Fruit fly (Drosophila melanogaster) whole organism: ENCODE data around the gene sac.

ENCODE experiments used
- CG8478 ChIP-seq: fragments of >200 bp; optimal IDR thresholded peaks from 2 replicates; lab custom pipeline; 2018; ENCODE audit warnings: inconsistent platforms
- Dll ChIP-seq: fragments of >200 bp; optimal IDR thresholded peaks from 2 replicates; lab custom pipeline; 2017
- EcR ChIP-seq, 2 experiments: fragments of >200 bp; optimal IDR thresholded peaks; 2 replicates each; lab custom pipeline; 2017; ENCODE audit warnings: missing biosample characterization in 2 of 2, missing genetic modification characterization in 2 of 2, missing genetic modification reagents in 2 of 2
- pan ChIP-seq: fragments of >200 bp; optimal IDR thresholded peaks from 2 replicates; lab custom pipeline; 2017
- psq ChIP-seq: fragments of >200 bp; optimal IDR thresholded peaks from 2 replicates; lab custom pipeline; 2017
- usp ChIP-seq: fragments of >200 bp; optimal IDR thresholded peaks from 2 replicates; lab custom pipeline; 2017; ENCODE audit warnings: missing biosample characterization, missing genetic modification characterization, mixed read lengths

The sac gene

dm6 chr3R:4480512-4480911 is at the start of gene sac:
TSS of gene sac (plus strand) at chr3R:4480812.
- no peak for TF ChIP-seq psq (lab: Kevin White, UChicago)
- no peak for TF ChIP-seq pan (lab: Kevin White, UChicago)
- no peak for TF ChIP-seq Dll (lab: Kevin White, UChicago)
- no peak for TF ChIP-seq usp (GFP tag; lab: Kevin White, UChicago)
- TF ChIP-seq EcR (GFP tag; optimal IDR thresholded peaks at IDR 0.05; lab: Kevin White, UChicago) = no peak
- no peak for TF ChIP-seq CG8478 (lab: Kevin White, UChicago)

DNA sequence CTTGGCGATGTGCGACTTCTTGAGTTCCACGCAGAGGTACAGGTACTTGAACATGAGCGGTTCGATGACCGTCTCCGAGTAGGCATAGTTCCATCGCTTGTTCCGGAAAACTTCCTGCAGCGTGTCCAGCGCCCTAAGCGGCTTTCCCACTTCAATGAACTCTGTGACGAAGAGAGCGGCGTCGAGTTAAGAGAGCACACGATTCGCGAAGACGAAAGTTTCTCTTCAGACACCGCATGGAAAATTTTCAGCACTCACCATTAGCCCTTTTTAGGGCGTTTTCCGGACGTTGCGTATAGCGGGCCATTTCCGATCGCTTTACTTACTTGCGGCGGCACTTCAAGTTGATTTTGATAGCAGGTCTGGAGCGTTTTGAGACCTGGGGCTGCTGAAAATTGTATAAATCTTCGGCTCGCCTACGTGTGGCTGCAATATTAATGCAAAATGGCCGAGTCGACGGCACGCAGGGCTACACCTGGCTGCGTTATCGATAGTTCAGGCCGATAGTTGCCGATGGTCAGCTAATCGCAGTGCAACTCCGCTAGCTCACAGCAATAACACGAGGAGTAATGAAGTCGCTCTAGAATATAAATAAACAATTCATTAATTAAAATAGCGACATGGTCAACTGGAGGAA is 47.1 kb upstream of the sac start, which contains the start of the genes eIF3a and CG1074:
Gene eIF3a (minus strand): TSS at position 455 of the 637 bp plus-strand sequence.
Gene CG1074 (plus strand): TSS at position 525 of the 637 bp plus-strand sequence.
- peak; percentile 15 for TF ChIP-seq Dll (lab: Kevin White, UChicago)
- no peak for TF ChIP-seq EcR (GFP tag; optimal IDR thresholded peaks at IDR 0.05; lab: Kevin White, UChicago)

DNA sequence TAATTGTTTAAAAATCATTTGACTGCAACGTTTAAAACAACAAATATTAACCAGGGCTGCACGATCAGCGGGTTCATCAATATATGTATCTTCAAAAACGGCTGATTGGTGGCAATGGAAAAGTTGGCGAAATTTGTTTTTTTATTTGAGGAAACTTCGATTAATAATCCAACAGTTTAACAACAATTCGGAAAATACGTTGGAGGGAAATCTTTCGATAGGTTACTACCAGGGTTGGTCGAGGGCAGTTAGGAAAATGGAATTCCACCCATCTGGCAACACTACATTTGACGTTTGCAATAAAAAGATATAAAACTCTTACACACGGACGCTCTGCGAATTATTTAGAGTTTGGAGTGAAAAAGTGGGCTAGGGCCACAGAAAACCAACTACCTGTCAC is 43.5 kb upstream of the sac start, which contains the start of the genes Lipt2 and CG14650:
Gene Lipt2 (minus strand): TSS at position 217 of the 400 bp plus-strand sequence.
Gene CG14650 (plus strand): TSS at position 275 of the 400 bp plus-strand sequence.
- TF ChIP-seq usp (GFP tag; lab: Kevin White, UChicago) (no peak), Dll (lab: Kevin White, UChicago) (no peak)

DNA sequence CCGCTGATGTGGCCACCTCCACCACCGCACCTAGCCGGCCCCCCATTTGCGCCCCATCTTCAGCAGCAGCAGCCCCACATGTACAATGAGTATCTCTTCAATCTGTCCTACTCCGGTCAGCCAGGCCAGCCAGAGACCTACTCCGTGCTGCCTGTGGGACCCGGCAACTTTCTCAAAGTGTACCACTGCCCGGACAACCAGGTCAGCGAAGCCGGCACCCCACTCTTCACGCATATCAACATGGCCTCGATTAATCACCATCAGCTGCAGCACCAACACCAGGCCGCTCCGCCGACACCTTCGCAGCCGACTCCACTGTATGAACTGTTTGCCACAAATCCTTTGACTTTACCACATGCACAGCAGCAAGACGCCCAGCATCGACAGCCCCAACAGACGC is 42.8 kb upstream of the sac start:
- TF ChIP-seq pan (lab: Kevin White, UChicago) (no peak), EcR (GFP tag; optimal IDR thresholded peaks at IDR 0.05; lab: Kevin White, UChicago) (no peak), CG8478 (lab: Kevin White, UChicago) (no peak), Dll (lab: Kevin White, UChicago) (no peak), usp (GFP tag; lab: Kevin White, UChicago) (no peak), psq (lab: Kevin White, UChicago) (no peak)

- TF ChIP-seq Dll (lab: Kevin White, UChicago) = no peak
- no peak for TF ChIP-seq psq (lab: Kevin White, UChicago)
- TF ChIP-seq EcR (GFP tag; optimal IDR thresholded peaks at IDR 0.05; lab: Kevin White, UChicago) = no peak
- no peak for TF ChIP-seq pan (lab: Kevin White, UChicago)
- no peak for TF ChIP-seq usp (GFP tag; lab: Kevin White, UChicago)
- TF ChIP-seq CG8478 (lab: Kevin White, UChicago) = no peak
These were observed 35.5 kb upstream of the sac start for dm6 chr3R:4445083-4445482.

dm6 chr3R:4446455-4447224 is 34.0 kb upstream of the sac start:
- TF ChIP-seq CG8478 (lab: Kevin White, UChicago) = no peak
- no peak for TF ChIP-seq usp (GFP tag; lab: Kevin White, UChicago)
- no peak for TF ChIP-seq pan (lab: Kevin White, UChicago)
- TF ChIP-seq EcR (GFP tag; optimal IDR thresholded peaks at IDR 0.05; lab: Kevin White, UChicago) = no peak
- TF ChIP-seq Dll (lab: Kevin White, UChicago) = no peak
- no peak for TF ChIP-seq psq (lab: Kevin White, UChicago)

DNA sequence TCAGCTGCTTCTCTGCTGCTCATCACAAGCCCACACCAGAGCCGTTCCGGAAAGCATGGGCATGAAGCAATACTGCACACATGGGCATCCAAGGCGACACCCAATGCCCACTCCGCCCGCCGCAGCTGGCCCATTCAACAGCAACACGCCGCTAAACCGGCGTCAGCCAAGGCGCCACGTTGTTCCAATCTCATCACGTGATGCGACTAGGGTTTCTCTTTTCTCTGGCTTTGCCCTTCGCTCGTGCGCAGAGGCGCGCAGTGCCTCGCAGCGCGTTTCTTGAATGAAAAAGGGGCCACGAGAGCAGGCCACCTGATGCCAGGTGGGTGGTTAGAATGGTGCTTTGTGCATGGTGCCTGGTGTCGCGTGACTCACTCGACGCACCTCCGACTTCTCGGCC is 31.4 kb upstream of the sac start:
- no peak for TF ChIP-seq pan (lab: Kevin White, UChicago)

DNA sequence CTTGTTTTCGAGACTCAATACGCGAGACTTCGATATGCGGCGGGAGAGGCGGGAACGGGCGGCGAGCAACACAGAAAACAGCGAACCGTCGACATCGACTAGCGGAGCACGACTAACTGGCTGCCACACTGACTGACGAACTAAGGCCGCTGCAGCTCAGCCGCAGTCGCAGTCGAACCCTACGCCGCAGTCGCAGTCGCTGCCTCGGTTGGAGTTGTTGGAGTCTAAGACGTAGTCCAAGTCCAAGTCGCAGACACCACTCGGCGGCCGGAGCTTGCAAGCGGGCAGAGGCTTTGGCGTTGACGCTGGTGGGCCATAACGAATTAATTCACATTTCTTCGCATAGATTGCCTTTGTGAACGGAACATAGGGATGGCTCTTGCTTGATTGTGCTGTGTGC is 29.9 kb upstream of the sac start:
- TF ChIP-seq usp (GFP tag; lab: Kevin White, UChicago) (no peak), psq (lab: Kevin White, UChicago) (no peak), CG8478 (lab: Kevin White, UChicago) (no peak), Dll (lab: Kevin White, UChicago) (no peak), pan (lab: Kevin White, UChicago) (no peak)

DNA sequence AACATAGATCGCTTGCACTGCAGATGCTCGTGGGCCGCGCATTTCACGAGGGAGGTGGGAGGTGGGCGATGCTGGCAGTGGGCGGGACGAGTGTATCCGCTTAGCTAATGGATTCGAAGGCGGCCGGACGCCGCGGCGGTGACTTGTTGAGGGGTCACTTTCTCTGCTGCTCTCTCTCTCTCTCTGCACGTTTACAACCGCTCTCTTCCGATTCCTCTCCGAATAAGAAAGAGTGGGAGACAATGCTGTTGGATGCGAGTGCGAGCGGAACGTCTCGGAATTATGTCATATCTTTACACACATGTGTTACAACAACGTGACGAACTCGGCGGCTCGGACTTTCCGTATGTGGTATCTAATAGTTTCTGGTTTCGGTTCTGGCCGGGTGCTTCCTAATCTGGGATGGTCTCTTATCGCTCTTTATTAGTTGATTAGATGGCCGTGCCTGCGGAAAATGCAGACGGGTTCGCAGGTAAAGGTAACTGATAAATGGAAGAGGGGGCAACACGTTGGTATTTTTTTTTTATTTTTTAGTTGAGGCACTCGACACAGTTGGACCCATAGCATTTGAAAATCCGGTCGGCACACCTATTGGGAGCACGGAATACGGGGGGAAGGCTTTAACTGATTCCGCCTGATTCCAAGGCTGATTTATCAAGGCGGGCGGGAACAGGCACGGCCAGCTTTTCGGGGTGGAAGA is 28.1 kb upstream of the sac start:
- TF ChIP-seq CG8478 (lab: Kevin White, UChicago) (no peak), Dll (lab: Kevin White, UChicago) (peak; percentile 76)

DNA sequence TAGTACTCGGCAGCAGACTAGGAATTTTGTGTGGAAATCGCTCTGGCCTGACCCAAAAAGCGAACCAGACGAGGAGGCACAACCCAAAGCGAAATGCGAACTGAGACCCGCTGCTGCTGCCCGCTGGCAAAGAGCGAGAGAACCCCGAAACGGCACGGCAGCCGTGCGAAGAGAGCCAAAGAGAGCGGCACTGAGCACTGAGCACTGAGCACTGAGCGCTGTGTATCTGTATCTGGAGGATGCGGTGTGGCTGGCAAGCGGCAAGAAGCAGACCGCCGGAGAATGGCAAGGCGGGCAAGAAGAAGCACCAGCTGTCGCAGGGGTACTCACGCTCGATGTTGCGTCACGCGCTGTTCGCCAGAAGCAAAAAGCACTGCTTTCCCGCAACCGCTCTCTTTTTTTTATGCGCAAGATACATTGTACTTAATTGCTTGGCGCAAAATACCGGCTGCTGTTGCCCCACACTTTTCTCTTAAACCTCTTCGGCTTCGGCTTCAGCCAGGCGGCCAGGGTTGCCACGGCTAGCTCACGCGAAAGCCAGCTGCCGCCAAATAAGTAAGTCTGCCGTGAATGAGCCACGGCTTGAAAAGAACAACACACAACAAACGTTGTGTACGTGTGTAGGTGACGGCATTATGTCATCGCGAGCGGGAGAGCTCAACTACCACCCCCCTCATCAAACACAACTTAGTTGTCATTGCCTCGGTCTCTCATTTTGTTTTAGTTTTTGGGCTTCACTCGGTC is 27.2 kb upstream of the sac start:
- TF ChIP-seq EcR (GFP tag; optimal IDR thresholded peaks at IDR 0.05; lab: Kevin White, UChicago) = no peak
- no peak for TF ChIP-seq CG8478 (lab: Kevin White, UChicago)
- TF ChIP-seq Dll (lab: Kevin White, UChicago) = peak; percentile 93

DNA sequence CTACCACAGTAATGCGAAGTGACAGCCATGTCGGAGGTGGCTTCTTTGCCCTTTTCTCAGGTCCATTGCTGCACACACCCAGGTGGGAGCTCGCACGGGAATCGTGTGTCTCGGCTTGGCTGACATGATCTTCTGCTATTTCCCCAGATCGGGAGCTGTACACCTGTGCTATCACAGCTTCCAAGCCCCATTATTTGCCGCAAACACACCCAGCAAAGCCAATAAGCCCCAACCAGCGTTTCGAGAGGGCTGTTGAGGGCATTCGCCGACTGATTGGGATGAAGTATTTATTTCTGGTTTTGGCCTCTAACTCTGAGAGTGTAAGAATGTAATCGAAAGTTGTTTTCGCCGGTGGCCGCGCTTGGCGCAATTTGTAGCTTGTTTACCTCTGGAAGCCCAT is 23.0 kb upstream of the sac start:
- no peak for TF ChIP-seq EcR (GFP tag; optimal IDR thresholded peaks at IDR 0.05; lab: Kevin White, UChicago)
